Fruit fly (Drosophila melanogaster) whole organism, wandering third instar larva: ENCODE results near the gene red.
A peak's percentile ranks its signal among the peaks of the same experiment; 100 is the strongest.

ENCODE experiments used
- Abd-B ChIP-seq: fragments of >200 bp; optimal IDR thresholded peaks from 2 replicates; lab custom pipeline; 2017; ENCODE audit warnings: missing biosample characterization, missing genetic modification characterization
- CG32264 ChIP-seq: fragments of 200-800 bp; sonication (Bioruptor generic); optimal IDR thresholded peaks from 2 replicates; lab custom pipeline; 2016; ENCODE audit warnings: missing biosample characterization, missing genetic modification characterization
- CG9705 ChIP-seq: fragments of 200-800 bp; sonication (Bioruptor generic); optimal IDR thresholded peaks from 2 replicates; lab custom pipeline; 2018; ENCODE audit warnings: missing biosample characterization, mild to moderate bottlenecking, missing genetic modification characterization
- CrebA ChIP-seq: fragments of 200-800 bp; sonication (Bioruptor generic); optimal IDR thresholded peaks from 2 replicates; lab custom pipeline; 2016; ENCODE audit warnings: missing biosample characterization, mild to moderate bottlenecking, missing genetic modification characterization, borderline replicate concordance
- Dfd ChIP-seq: fragments of >200 bp; optimal IDR thresholded peaks from 2 replicates; lab custom pipeline; 2017; ENCODE audit warnings: missing biosample characterization, missing genetic modification characterization
- Dif ChIP-seq: fragments of 200-275, 200-300 bp; sonication (Bioruptor generic); optimal IDR thresholded peaks from 2 replicates; lab custom pipeline; 2018; ENCODE audit warnings: missing biosample characterization, missing genetic modification characterization; ENCODE audit not compliant: partially characterized antibody
- GATAd ChIP-seq: sonication (Bioruptor generic); optimal IDR thresholded peaks from 2 replicates; lab custom pipeline; 2016; ENCODE audit warnings: missing biosample characterization, missing genetic modification characterization
- HLH106 ChIP-seq: fragments of 200-800 bp; optimal IDR thresholded peaks from 3 replicates; lab custom pipeline; 2019; ENCODE audit warnings: missing biosample characterization, mild to moderate bottlenecking, missing genetic modification characterization, moderate library complexity
- Hnf4 ChIP-seq: fragments of 200-800 bp; sonication (Bioruptor generic); optimal IDR thresholded peaks from 2 replicates; lab custom pipeline; 2016; ENCODE audit warnings: missing biosample characterization, mild to moderate bottlenecking, missing genetic modification characterization
- Hr78 ChIP-seq: fragments of >200 bp; optimal IDR thresholded peaks from 2 replicates; lab custom pipeline; 2017; ENCODE audit warnings: missing biosample characterization, missing genetic modification characterization
- Hr83 ChIP-seq: fragments of 200-300 bp; sonication (Bioruptor generic); optimal IDR thresholded peaks from 2 replicates; lab custom pipeline; 2016; ENCODE audit warnings: missing biosample characterization, mild to moderate bottlenecking, missing genetic modification characterization, moderate library complexity; ENCODE audit not compliant: poor library complexity, severe bottlenecking
- Jra ChIP-seq: sonication (Bioruptor generic); optimal IDR thresholded peaks from 2 replicates; lab custom pipeline; 2016; ENCODE audit warnings: missing biosample characterization, missing genetic modification characterization
- Mio ChIP-seq: sonication (Bioruptor generic); optimal IDR thresholded peaks from 2 replicates; lab custom pipeline; 2016; ENCODE audit warnings: missing biosample characterization, missing genetic modification characterization
- Myc ChIP-seq: fragments of >200 bp; optimal IDR thresholded peaks from 2 replicates; lab custom pipeline; 2017
- N ChIP-seq: fragments of >200 bp; optimal IDR thresholded peaks from 2 replicates; lab custom pipeline; 2018; ENCODE audit warnings: missing biosample characterization, missing external identifiers, missing genetic modification characterization
- OdsH ChIP-seq: fragments of 200-800 bp; sonication (Bioruptor generic); optimal IDR thresholded peaks from 2 replicates; lab custom pipeline; 2016; ENCODE audit warnings: missing biosample characterization, mild to moderate bottlenecking, missing genetic modification characterization
- Rel ChIP-seq, 2 experiments: fragments of 200-800 bp; sonication (Bioruptor generic) in 1 of 2; optimal IDR thresholded peaks; 2 replicates in 1 of 2; 3 replicates in 1 of 2; lab custom pipeline; 2016 to 2019; ENCODE audit warnings: mild to moderate bottlenecking in 2 of 2, missing biosample characterization in 2 of 2, missing genetic modification characterization in 2 of 2, moderate library complexity in 1 of 2
- Sp1 ChIP-seq: fragments of 200-800 bp; sonication (Bioruptor generic); optimal IDR thresholded peaks from 3 replicates; lab custom pipeline; 2019; ENCODE audit warnings: missing biosample characterization, mild to moderate bottlenecking, missing genetic modification characterization, moderate library complexity
- Vsx2 ChIP-seq: fragments of 200-300, 225-300 bp; sonication (Bioruptor generic); optimal IDR thresholded peaks from 2 replicates; lab custom pipeline; 2018; ENCODE audit warnings: missing biosample characterization, missing genetic modification characterization; ENCODE audit not compliant: partially characterized antibody
- br ChIP-seq: fragments of 200-800 bp; sonication (Bioruptor generic); optimal IDR thresholded peaks from 2 replicates; lab custom pipeline; 2016; ENCODE audit warnings: missing biosample characterization, missing genetic modification characterization
- brk ChIP-seq: fragments of 200-800 bp; sonication (Bioruptor generic); optimal IDR thresholded peaks from 2 replicates; lab custom pipeline; 2016; ENCODE audit warnings: missing biosample characterization, mild to moderate bottlenecking, missing genetic modification characterization
- dl ChIP-seq, 2 experiments: fragments of 175-275, 200-275 bp in 1 of 2; fragments of 200-275 bp in 1 of 2; sonication (Bioruptor generic); optimal IDR thresholded peaks; lab custom pipeline; 2018; ENCODE audit warnings: mild to moderate bottlenecking in 2 of 2, missing biosample characterization in 2 of 2, missing genetic modification characterization in 2 of 2, moderate library complexity in 2 of 2; ENCODE audit not compliant: partially characterized antibody in 2 of 2, insufficient read depth in 1 of 2
- dmrt93B ChIP-seq: fragments of 200-800 bp; sonication (Bioruptor generic); optimal IDR thresholded peaks from 2 replicates; lab custom pipeline; 2018; ENCODE audit warnings: missing biosample characterization, mild to moderate bottlenecking, missing genetic modification characterization
- dsf ChIP-seq: sonication (Bioruptor generic); optimal IDR thresholded peaks from 2 replicates; lab custom pipeline; 2016; ENCODE audit warnings: missing biosample characterization, missing genetic modification characterization, borderline replicate concordance
- ey ChIP-seq: fragments of 200-800 bp; sonication (Bioruptor generic); optimal IDR thresholded peaks from 2 replicates; lab custom pipeline; 2016; ENCODE audit warnings: missing biosample characterization, missing genetic modification characterization
- foxo ChIP-seq, 2 experiments: fragments of 200-800 bp; sonication (Bioruptor generic); optimal IDR thresholded peaks; 2 replicates in 1 of 2; 3 replicates in 1 of 2; lab custom pipeline; 2016 to 2017; ENCODE audit warnings: missing biosample characterization in 2 of 2, missing genetic modification characterization in 2 of 2
- fru ChIP-seq: fragments of 200-800 bp; sonication (Bioruptor generic); optimal IDR thresholded peaks from 3 replicates; lab custom pipeline; 2016; ENCODE audit warnings: missing biosample characterization, mild to moderate bottlenecking, missing genetic modification characterization
- h ChIP-seq: fragments of 200-800 bp; sonication (Bioruptor generic); optimal IDR thresholded peaks from 3 replicates; lab custom pipeline; 2016; ENCODE audit warnings: missing biosample characterization, mild to moderate bottlenecking, missing genetic modification characterization
- jim ChIP-seq: fragments of 175-275, 200-325 bp; sonication (Bioruptor generic); optimal IDR thresholded peaks from 2 replicates; lab custom pipeline; 2016; ENCODE audit warnings: missing biosample characterization, mild to moderate bottlenecking, missing genetic modification characterization
- lola ChIP-seq: fragments of >200 bp; optimal IDR thresholded peaks from 2 replicates; lab custom pipeline; 2017; ENCODE audit warnings: missing biosample characterization, missing genetic modification characterization
- pan ChIP-seq: fragments of >200 bp; optimal IDR thresholded peaks from 2 replicates; lab custom pipeline; 2017
- psq ChIP-seq: fragments of 200-800 bp; sonication (Bioruptor generic); optimal IDR thresholded peaks from 3 replicates; lab custom pipeline; 2017; ENCODE audit warnings: missing biosample characterization, mild to moderate bottlenecking, missing genetic modification characterization, moderate library complexity
- rgr ChIP-seq: fragments of 200-800 bp; sonication (Bioruptor generic); optimal IDR thresholded peaks from 3 replicates; lab custom pipeline; 2016; ENCODE audit warnings: missing biosample characterization, mild to moderate bottlenecking, missing genetic modification characterization
- sage ChIP-seq: fragments of 200-800 bp; sonication (Bioruptor generic); optimal IDR thresholded peaks from 2 replicates; lab custom pipeline; 2016; ENCODE audit warnings: missing biosample characterization, mild to moderate bottlenecking, missing genetic modification characterization
- sv ChIP-seq: fragments of 200-800 bp; sonication (Bioruptor generic); optimal IDR thresholded peaks from 3 replicates; lab custom pipeline; 2016; ENCODE audit warnings: missing biosample characterization, missing genetic modification characterization
- tai ChIP-seq: sonication (Bioruptor generic); optimal IDR thresholded peaks from 2 replicates; lab custom pipeline; 2016; ENCODE audit warnings: missing biosample characterization, missing genetic modification characterization
- usp ChIP-seq: fragments of >200 bp; optimal IDR thresholded peaks from 2 replicates; lab custom pipeline; 2017; ENCODE audit warnings: missing biosample characterization, missing genetic modification characterization
- woc ChIP-seq: sonication (Bioruptor generic); optimal IDR thresholded peaks from 2 replicates; lab custom pipeline; 2016; ENCODE audit warnings: missing biosample characterization, mild to moderate bottlenecking, missing genetic modification characterization

The red gene

dm6 chr3R:14283042-14283626 lies 5.7 kb upstream of the red start:
- TF ChIP-seq h = peak; percentile 85
- no peak for TF ChIP-seq Abd-B (GFP tag; lab: Kevin White, UChicago)
- no peak for TF ChIP-seq Rel (GFP tag; optimal IDR thresholded peaks at IDR 0.05; lab: Kevin White, UChicago)
- peak; percentile 84 for TF ChIP-seq Rel (tag; optimal IDR thresholded peaks at IDR 0.05; lab: Kevin White, UChicago)
- no peak for TF ChIP-seq usp (GFP tag; lab: Kevin White, UChicago)
- TF ChIP-seq br (GFP tag; lab: Kevin White, UChicago) = peak; percentile 78
- TF ChIP-seq dsf (GFP tag; lab: Kevin White, UChicago) = peak; percentile 2
- peak; percentile 39 for TF ChIP-seq Hnf4 (GFP tag; lab: Kevin White, UChicago)
- TF ChIP-seq Sp1 = peak; percentile 75
- TF ChIP-seq CrebA (GFP tag; lab: Kevin White, UChicago) = no peak
- peak; percentile 11 for TF ChIP-seq sage
- no peak for TF ChIP-seq CG9705 (GFP tag; lab: Kevin White, UChicago)
- TF ChIP-seq Jra (GFP tag; lab: Kevin White, UChicago) = peak; percentile 3
- TF ChIP-seq tai = peak; percentile 73
- TF ChIP-seq CG32264 (GFP tag; lab: Kevin White, UChicago) = no peak
- no peak for TF ChIP-seq GATAd (GFP tag; lab: Kevin White, UChicago)
- TF ChIP-seq pan (lab: Kevin White, UChicago) = no peak
- TF ChIP-seq lola (GFP tag; lab: Kevin White, UChicago) = no peak
- peak; percentile 63 for TF ChIP-seq psq (GFP tag; lab: Kevin White, UChicago)
- peak; percentile 49 for TF ChIP-seq sv (GFP tag; lab: Kevin White, UChicago)
- TF ChIP-seq dmrt93B = peak; percentile 57
- no peak for TF ChIP-seq Myc (lab: Kevin White, UChicago)
- TF ChIP-seq Hr83 = peak; percentile 77
- no peak for TF ChIP-seq N (GFP tag; lab: Kevin White, UChicago)
- peak; percentile 67 for TF ChIP-seq OdsH (GFP tag; lab: Kevin White, UChicago)
- TF ChIP-seq HLH106 (tag; lab: Kevin White, UChicago) = peak; percentile 78
- peak; percentile 59 for TF ChIP-seq woc (GFP tag; lab: Kevin White, UChicago)
- peak; percentile 17 for TF ChIP-seq Mio
- peak; percentile 73 to 88 for TF ChIP-seq dl (GFP tag; optimal IDR thresholded peaks at IDR 0.05; lab: Kevin White, UChicago; ENCODE audit: insufficient read depth in 1 of 2, partially characterized antibody in 2 of 2)
- no peak for TF ChIP-seq Hr78 (GFP tag; lab: Kevin White, UChicago)
- peak; percentile 88 for TF ChIP-seq Vsx2 (GFP tag; lab: Kevin White, UChicago)
- peak in 1 of 2 experiments; percentile 65 for TF ChIP-seq foxo (GFP tag; optimal IDR thresholded peaks at IDR 0.05; lab: Kevin White, UChicago)
- peak; percentile 67 for TF ChIP-seq rgr (GFP tag; lab: Kevin White, UChicago)
- peak; percentile 96 for TF ChIP-seq Dif (GFP tag; lab: Kevin White, UChicago)
- TF ChIP-seq ey (GFP tag; lab: Kevin White, UChicago) = peak; percentile 86
- no peak for TF ChIP-seq brk
- TF ChIP-seq fru (GFP tag; lab: Kevin White, UChicago) = peak; percentile 83
- TF ChIP-seq Dfd (GFP tag; lab: Kevin White, UChicago) = no peak
- TF ChIP-seq jim (GFP tag; lab: Kevin White, UChicago) = no peak

DNA sequence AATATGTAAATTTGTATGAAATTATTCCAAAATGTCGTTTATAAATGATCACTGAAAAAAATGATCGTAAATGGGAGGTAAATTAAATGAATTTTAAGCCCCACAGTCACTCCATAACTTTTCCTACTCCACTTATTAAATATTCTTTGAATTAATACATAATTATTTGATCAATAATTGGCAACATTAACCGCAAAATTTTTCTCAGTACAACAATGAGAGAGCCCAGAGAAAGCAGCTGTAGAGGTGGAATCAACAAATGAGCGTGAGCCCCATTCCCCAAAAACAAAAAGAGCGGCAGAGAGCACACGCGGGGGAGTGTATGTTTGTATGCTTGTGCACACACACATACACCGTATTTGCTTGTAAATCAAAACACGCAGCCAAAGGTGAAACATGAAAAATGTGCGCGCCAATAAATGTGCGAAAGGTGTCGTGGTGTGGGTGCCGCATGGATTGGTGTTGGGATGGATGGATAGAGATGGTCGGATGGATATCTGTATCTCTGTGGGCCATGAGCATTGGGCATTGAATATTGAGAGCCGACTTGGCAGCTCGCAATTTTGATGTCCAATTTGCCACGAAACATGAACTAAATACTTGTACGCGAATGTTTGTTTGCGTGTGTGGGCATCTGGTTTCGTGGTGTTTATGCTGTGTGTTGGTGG lies 5.0 kb upstream of the red start:
- TF ChIP-seq CrebA (GFP tag; lab: Kevin White, UChicago) (peak; percentile 4), pan (lab: Kevin White, UChicago) (no peak), Hnf4 (GFP tag; lab: Kevin White, UChicago) (peak; percentile 94), h (peak; percentile 98), Abd-B (GFP tag; lab: Kevin White, UChicago) (no peak), Vsx2 (GFP tag; lab: Kevin White, UChicago) (peak; percentile 81), Hr83 (peak; percentile 60), Sp1 (peak; percentile 98), lola (GFP tag; lab: Kevin White, UChicago) (no peak), brk (peak; percentile 97), foxo (GFP tag; optimal IDR thresholded peaks at IDR 0.05; lab: Kevin White, UChicago) (peak; percentile 57 to 98), rgr (GFP tag; lab: Kevin White, UChicago) (peak; percentile 98), Hr78 (GFP tag; lab: Kevin White, UChicago) (no peak), usp (GFP tag; lab: Kevin White, UChicago) (no peak), Myc (lab: Kevin White, UChicago) (no peak), HLH106 (tag; lab: Kevin White, UChicago) (peak; percentile 98), Mio (peak; percentile 49), dl (GFP tag; optimal IDR thresholded peaks at IDR 0.05; lab: Kevin White, UChicago; ENCODE audit: insufficient read depth in 1 of 2, partially characterized antibody in 2 of 2) (peak; percentile 2 to 81), CG32264 (GFP tag; lab: Kevin White, UChicago) (peak; percentile 88), tai (peak; percentile 93), Dfd (GFP tag; lab: Kevin White, UChicago) (peak; percentile 83), woc (GFP tag; lab: Kevin White, UChicago) (peak; percentile 80), Rel (GFP tag; optimal IDR thresholded peaks at IDR 0.05; lab: Kevin White, UChicago) (peak; percentile 83), Rel (tag; optimal IDR thresholded peaks at IDR 0.05; lab: Kevin White, UChicago) (peak; percentile 58), GATAd (GFP tag; lab: Kevin White, UChicago) (peak; percentile 62), dsf (GFP tag; lab: Kevin White, UChicago) (peak; percentile 93), CG9705 (GFP tag; lab: Kevin White, UChicago) (peak; percentile 89), sage (peak; percentile 93), fru (GFP tag; lab: Kevin White, UChicago) (peak; percentile 96), Dif (GFP tag; lab: Kevin White, UChicago) (peak; percentile 72), sv (GFP tag; lab: Kevin White, UChicago) (peak; percentile 96), ey (GFP tag; lab: Kevin White, UChicago) (peak; percentile 96), dmrt93B (peak; percentile 94), jim (GFP tag; lab: Kevin White, UChicago) (no peak), N (GFP tag; lab: Kevin White, UChicago) (no peak), Jra (GFP tag; lab: Kevin White, UChicago) (peak; percentile 72), psq (GFP tag; lab: Kevin White, UChicago) (peak; percentile 96), OdsH (GFP tag; lab: Kevin White, UChicago) (peak; percentile 99)
